Worm (Caenorhabditis elegans) whole organism, young adult: ENCODE measurements around the gene nhr-90.

Experiments used
- B0336.3 ChIP-seq: fragments of 200-800 bp; sonication (Bioruptor generic); IDR thresholded peaks from 2 replicates; pipeline ENCODE4 v1.3.6; 2022; ENCODE audit warnings: missing genetic modification characterization, missing compliant biosample characterization
- F22D6.2 ChIP-seq: sonication (generic microtip); optimal IDR thresholded peaks from 2 replicates; lab custom pipeline; 2016; ENCODE audit warnings: mild to moderate bottlenecking, missing genetic modification characterization, missing compliant biosample characterization
- F33H1.4 ChIP-seq: fragments of 200-800 bp; sonication (Bioruptor generic); IDR thresholded peaks from 2 replicates; pipeline ENCODE4 v1.3.6; 2022; ENCODE audit warnings: missing genetic modification reagents, missing genetic modification characterization, missing compliant biosample characterization
- K12H6.12 ChIP-seq: fragments of 200-800 bp; sonication (Bioruptor generic); optimal IDR thresholded peaks from 2 replicates; lab custom pipeline; 2018; ENCODE audit warnings: mild to moderate bottlenecking, missing genetic modification characterization, missing compliant biosample characterization
- T26A5.8 ChIP-seq: sonication (generic microtip); optimal IDR thresholded peaks from 2 replicates; lab custom pipeline; 2016; ENCODE audit warnings: missing genetic modification characterization, missing compliant biosample characterization
- Y67H2A.10 ChIP-seq: fragments of 200-800 bp; sonication (Bioruptor generic); conservative IDR thresholded peaks from 2 replicates; pipeline ENCODE4 v1.3.6; 2022; ENCODE audit warnings: missing genetic modification reagents, missing genetic modification characterization, missing compliant biosample characterization
- akir-1 ChIP-seq: fragments of 200-800 bp; sonication (Bioruptor generic); optimal IDR thresholded peaks from 2 replicates; lab custom pipeline; 2018; ENCODE audit warnings: mild to moderate bottlenecking, missing genetic modification characterization, moderate library complexity, missing compliant biosample characterization
- cebp-1 ChIP-seq, 2 experiments: fragments of 200-800 bp in 1 of 2; sonication (Bioruptor generic) in 1 of 2; sonication (generic microtip) in 1 of 2; IDR thresholded peaks in 1 of 2; optimal IDR thresholded peaks in 1 of 2; 2 replicates each; pipeline versions ENCODE4 v1.3.6 to Lab custom; 2017 to 2022; ENCODE audit warnings: missing compliant biosample characterization in 2 of 2, missing genetic modification characterization in 2 of 2, mild to moderate bottlenecking in 1 of 2, missing genetic modification reagents in 1 of 2, moderate library complexity in 1 of 2
- ceh-100 ChIP-seq: fragments of 200-800 bp; sonication (Bioruptor generic); IDR thresholded peaks from 2 replicates; pipeline ENCODE4 v1.3.6; 2022; ENCODE audit warnings: missing genetic modification reagents, missing genetic modification characterization, missing compliant biosample characterization
- ceh-27 ChIP-seq: fragments of 200-800 bp; sonication (Bioruptor generic); optimal IDR thresholded peaks from 2 replicates; lab custom pipeline; 2018; ENCODE audit warnings: mild to moderate bottlenecking, missing genetic modification characterization, moderate library complexity, missing compliant biosample characterization
- ceh-91 ChIP-seq: fragments of 200-800 bp; sonication (Bioruptor generic); IDR thresholded peaks from 2 replicates; pipeline ENCODE4 v1.3.6; 2022; ENCODE audit warnings: missing genetic modification reagents, missing genetic modification characterization, missing compliant biosample characterization
- die-1 ChIP-seq: sonication (generic microtip); optimal IDR thresholded peaks from 2 replicates; lab custom pipeline; 2016; ENCODE audit warnings: missing genotype, mild to moderate bottlenecking, missing genetic modification characterization, missing compliant biosample characterization
- dox-1 ChIP-seq: fragments of 200-800 bp; sonication (Bioruptor generic); IDR thresholded peaks from 2 replicates; pipeline ENCODE4 v1.3.6; 2022; ENCODE audit warnings: missing genetic modification reagents, missing genetic modification characterization, missing compliant biosample characterization
- dpff-1 ChIP-seq: sonication (generic microtip); optimal IDR thresholded peaks from 2 replicates; lab custom pipeline; 2017; ENCODE audit warnings: mild to moderate bottlenecking, missing genetic modification characterization, missing compliant biosample characterization
- dpl-1 ChIP-seq: fragments of 150-350 bp; optimal IDR thresholded peaks from 2 replicates; lab custom pipeline; 2014; ENCODE audit warnings: missing biosample characterization, missing genetic modification reagents, missing genetic modification characterization
- efl-1 ChIP-seq: fragments of 150-350 bp; optimal IDR thresholded peaks from 2 replicates; lab custom pipeline; 2014; ENCODE audit warnings: missing biosample characterization, missing genetic modification reagents, missing genetic modification characterization
- egl-44 ChIP-seq: fragments of 200-800 bp; sonication (Bioruptor generic); IDR thresholded peaks from 2 replicates; pipeline ENCODE4 v1.3.6; 2022; ENCODE audit warnings: missing genetic modification reagents, missing genetic modification characterization, missing compliant biosample characterization
- egrh-3 ChIP-seq: fragments of 200-800 bp; sonication (Bioruptor generic); IDR thresholded peaks from 2 replicates; pipeline ENCODE4 v1.3.6; 2022; ENCODE audit warnings: missing genetic modification reagents, missing genetic modification characterization, missing compliant biosample characterization
- ekl-4 ChIP-seq: fragments of 200-800 bp; sonication (Bioruptor generic); IDR thresholded peaks from 2 replicates; pipeline ENCODE4 v1.3.6; 2022; ENCODE audit warnings: missing genetic modification reagents, missing genetic modification characterization, missing compliant biosample characterization
- lag-1 ChIP-seq: fragments of 200-800 bp; sonication (Bioruptor generic); IDR thresholded peaks from 2 replicates; pipeline ENCODE4 v1.3.6; 2022; ENCODE audit warnings: missing genetic modification reagents, missing genetic modification characterization, missing compliant biosample characterization
- let-607 ChIP-seq, 2 experiments: fragments of 200-800 bp in 1 of 2; sonication (Bioruptor generic) in 1 of 2; sonication (generic microtip) in 1 of 2; optimal IDR thresholded peaks; 2 replicates each; lab custom pipeline; 2016 to 2018; ENCODE audit warnings: mild to moderate bottlenecking in 2 of 2, missing compliant biosample characterization in 2 of 2, missing genetic modification characterization in 2 of 2, moderate library complexity in 2 of 2, missing genotype in 1 of 2
- lin-26 ChIP-seq: fragments of 200-800 bp; sonication (Bioruptor generic); IDR thresholded peaks from 2 replicates; pipeline ENCODE4 v1.3.6; 2022; ENCODE audit warnings: missing genetic modification reagents, missing genetic modification characterization, missing compliant biosample characterization
- lsy-27 ChIP-seq: sonication (generic microtip); optimal IDR thresholded peaks from 2 replicates; lab custom pipeline; 2017; ENCODE audit warnings: missing genetic modification characterization, mild to moderate bottlenecking, missing compliant biosample characterization, antibody characterized with exemption, missing genotype, borderline replicate concordance; ENCODE audit not compliant: insufficient read depth
- madf-10 ChIP-seq: sonication (generic microtip); optimal IDR thresholded peaks from 2 replicates; lab custom pipeline; 2016; ENCODE audit warnings: mild to moderate bottlenecking, missing genetic modification characterization, missing compliant biosample characterization
- nfya-2 ChIP-seq: fragments of 200-800 bp; sonication (Bioruptor generic); IDR thresholded peaks from 2 replicates; pipeline ENCODE4 v1.3.6; 2022; ENCODE audit warnings: missing genetic modification reagents, missing genetic modification characterization, missing compliant biosample characterization
- nhr-179 ChIP-seq: sonication (generic microtip); optimal IDR thresholded peaks from 2 replicates; lab custom pipeline; 2016; ENCODE audit warnings: mild to moderate bottlenecking, missing genetic modification characterization, missing compliant biosample characterization
- nhr-80 ChIP-seq: sonication (generic microtip); optimal IDR thresholded peaks from 2 replicates; lab custom pipeline; 2016; ENCODE audit warnings: missing genetic modification characterization, missing compliant biosample characterization
- pbrm-1 ChIP-seq: fragments of 200-800 bp; sonication (Bioruptor generic); IDR thresholded peaks from 2 replicates; pipeline ENCODE4 v1.3.6; 2022; ENCODE audit warnings: missing genetic modification reagents, missing genetic modification characterization, missing compliant biosample characterization
- rpc-1 ChIP-seq, 2 experiments: fragments of 150-350 bp in 1 of 2; sonication (generic microtip) in 1 of 2; optimal IDR thresholded peaks; 2 replicates each; lab custom pipeline; 2014 to 2018; ENCODE audit warnings: missing biosample characterization in 1 of 2, missing genetic modification characterization in 1 of 2, missing genetic modification reagents in 1 of 2, missing genotype in 1 of 2
- snpc-1.1 ChIP-seq: sonication (generic microtip); optimal IDR thresholded peaks from 2 replicates; lab custom pipeline; 2017; ENCODE audit warnings: missing genetic modification characterization, mild to moderate bottlenecking, missing compliant biosample characterization, antibody characterized with exemption, moderate library complexity, missing genotype, missing genetic modification reagents; ENCODE audit not compliant: insufficient read depth
- snpc-3.4 ChIP-seq: sonication (generic microtip); optimal IDR thresholded peaks from 2 replicates; lab custom pipeline; 2017; ENCODE audit warnings: missing genetic modification characterization, mild to moderate bottlenecking, missing compliant biosample characterization, antibody characterized with exemption, moderate library complexity, missing genotype, missing genetic modification reagents
- unc-130 ChIP-seq: sonication (generic microtip); optimal IDR thresholded peaks from 2 replicates; lab custom pipeline; 2016; ENCODE audit warnings: missing genetic modification reagents, missing genetic modification characterization, missing compliant biosample characterization
- xnd-1 ChIP-seq: sonication (generic microtip); optimal IDR thresholded peaks from 2 replicates; lab custom pipeline; 2016; ENCODE audit warnings: missing genotype, missing genetic modification reagents, missing genetic modification characterization, missing compliant biosample characterization
- zfh-2 ChIP-seq: fragments of 200-800 bp; sonication (Bioruptor generic); conservative IDR thresholded peaks from 2 replicates; pipeline ENCODE4 v1.3.6; 2022; ENCODE audit warnings: missing genetic modification reagents, missing genetic modification characterization, missing compliant biosample characterization
- ztf-6 ChIP-seq: fragments of 200-800 bp; sonication (Bioruptor generic); IDR thresholded peaks from 2 replicates; pipeline ENCODE4 v1.3.6; 2022; ENCODE audit warnings: missing genetic modification reagents, missing genetic modification characterization, missing compliant biosample characterization

The nhr-90 gene

DNA sequence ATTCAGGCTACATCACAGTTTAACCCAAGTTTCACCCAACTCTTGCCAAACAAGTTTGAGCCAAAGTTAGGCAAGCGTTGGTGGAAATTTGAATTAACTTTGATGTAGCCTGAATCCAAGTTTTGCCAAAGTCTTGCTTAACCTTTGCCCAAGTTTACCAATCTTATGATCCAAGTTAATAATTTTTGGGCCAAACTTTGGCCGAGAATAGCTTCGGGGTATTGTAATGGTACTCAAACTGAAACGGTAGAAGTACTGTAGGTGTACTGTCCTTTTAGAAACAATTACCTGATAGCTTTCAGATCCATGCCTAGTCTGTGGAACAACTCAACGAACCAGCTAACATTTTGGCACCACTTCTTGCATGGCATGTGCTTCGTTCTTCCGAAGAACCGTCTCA, 10.1 kb upstream of the nhr-90 start, which contains the start of gene nhr-251 (continued):
- TF ChIP-seq T26A5.8 (tag; lab: Kevin White, UChicago) (no peak), lin-26 (GFP tag; lab: Robert Waterston, UW) (no peak), dox-1 (GFP tag; lab: Robert Waterston, UW) (no peak), dpl-1 (GFP tag; lab: Kevin White, UChicago) (no peak), F22D6.2 (no peak)

DNA sequence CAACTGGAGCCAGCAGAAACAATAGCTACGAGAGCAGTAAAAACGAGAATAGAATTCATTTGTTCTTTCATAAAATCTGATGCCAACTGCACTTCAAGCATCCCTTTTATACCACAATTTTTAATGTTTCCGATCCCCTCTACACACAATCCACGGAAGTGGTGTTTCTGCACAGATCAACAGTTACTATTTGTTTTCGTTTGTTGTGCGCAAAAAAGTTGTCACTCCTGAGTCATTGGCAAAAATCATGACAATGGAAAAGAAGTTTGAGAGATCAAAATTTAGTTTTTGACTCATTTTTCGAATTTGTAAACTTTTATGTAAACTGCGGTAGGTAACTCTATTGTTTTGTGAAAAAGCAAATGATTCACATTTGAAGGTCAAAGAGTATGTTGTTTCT, 6.2 kb upstream of the nhr-90 start, which contains the start of gene srlf-37:
Gene srlf-37, minus strand, starts transcription at position 101 of the 400 bp plus-strand sequence.
- no peak for TF ChIP-seq snpc-3.4
- no peak for TF ChIP-seq pbrm-1 (GFP tag; lab: Robert Waterston, UW)
- TF ChIP-seq cebp-1 (GFP tag; IDR thresholded peaks at IDR 0.05; lab: Robert Waterston, UW), result no peak
- TF ChIP-seq cebp-1 (tag; optimal IDR thresholded peaks at IDR 0.05; lab: Kevin White, UChicago), result no peak
- no peak for TF ChIP-seq lag-1 (GFP tag; lab: Robert Waterston, UW)
- TF ChIP-seq rpc-1 (optimal IDR thresholded peaks at IDR 0.05; lab: Kevin White, UChicago), result no peak
- TF ChIP-seq rpc-1 (tag; optimal IDR thresholded peaks at IDR 0.05; lab: Kevin White, UChicago), result no peak
- TF ChIP-seq K12H6.12 (tag; lab: Kevin White, UChicago), result no peak
- no peak for TF ChIP-seq lin-26 (GFP tag; lab: Robert Waterston, UW)
- TF ChIP-seq nhr-80, result no peak
- no peak for TF ChIP-seq madf-10 (tag; lab: Kevin White, UChicago)
- TF ChIP-seq ceh-27 (GFP tag; lab: Kevin White, UChicago), result no peak
- TF ChIP-seq akir-1 (GFP tag; lab: Kevin White, UChicago), result no peak
- TF ChIP-seq, all 124 proteins: peak for 0

DNA sequence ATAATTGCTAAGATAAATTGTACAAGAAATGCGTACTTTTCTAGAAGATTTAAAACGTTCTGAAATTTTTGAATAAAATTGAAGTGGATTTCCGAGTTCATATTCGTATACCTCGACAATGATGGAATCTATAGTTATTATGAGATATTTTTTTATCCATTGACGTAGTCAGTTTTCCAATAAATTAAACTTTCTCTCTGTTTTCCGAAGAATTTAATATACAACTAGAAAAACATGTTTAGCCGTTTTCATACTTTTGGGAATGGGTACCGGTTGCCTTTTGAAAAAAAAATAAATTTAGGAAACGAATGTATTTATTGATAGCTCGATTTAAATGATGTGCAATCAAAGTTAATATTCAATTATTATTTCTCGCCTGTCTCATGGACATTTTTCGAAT, 1.5 kb upstream of the nhr-90 start, which contains the start of gene srw-109:
Gene srw-109, minus strand, starts transcription at position 101 of the 400 bp plus-strand sequence.
- TF ChIP-seq snpc-1.1 (tag; lab: Kevin White, UChicago), result no peak
- TF ChIP-seq ceh-100 (GFP tag; lab: Robert Waterston, UW), result no peak
- no peak for TF ChIP-seq F22D6.2
- TF ChIP-seq nhr-179 (tag; lab: Kevin White, UChicago), result no peak

DNA sequence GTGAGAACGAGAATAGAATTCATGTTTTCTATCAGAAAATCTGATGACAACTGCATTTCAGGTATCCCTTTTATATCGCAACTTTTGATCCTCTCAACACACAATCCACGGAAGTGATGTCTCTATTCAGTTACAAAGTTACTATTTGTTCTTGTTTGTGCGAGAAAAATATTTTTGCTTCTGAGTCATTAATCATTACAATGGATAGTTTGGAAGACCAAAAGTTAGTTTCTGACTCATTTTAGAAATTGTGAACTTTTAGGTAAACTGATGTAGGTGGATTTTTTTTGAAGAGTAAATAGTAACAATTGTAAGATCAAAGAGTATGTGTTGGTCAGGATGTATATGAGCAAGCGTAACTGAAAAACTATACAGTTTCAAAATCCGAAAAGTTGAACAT, 641 bp upstream of the nhr-90 start, which contains the start of gene srlf-36:
Gene srlf-36, minus strand, starts transcription at position 101 of the 400 bp plus-strand sequence.
- TF ChIP-seq nfya-2 (GFP tag; lab: Robert Waterston, UW) (no peak), zfh-2 (no peak), ceh-100 (GFP tag; lab: Robert Waterston, UW) (no peak), die-1 (tag; lab: Kevin White, UChicago) (no peak), ekl-4 (GFP tag; lab: Robert Waterston, UW) (no peak), F33H1.4 (GFP tag; lab: Robert Waterston, UW) (no peak), T26A5.8 (tag; lab: Kevin White, UChicago) (no peak), Y67H2A.10 (GFP tag; lab: Robert Waterston, UW) (no peak), ztf-6 (no peak), lsy-27 (tag; lab: Kevin White, UChicago) (no peak), unc-130 (GFP tag; lab: Kevin White, UChicago) (no peak), egrh-3 (no peak), dpff-1 (tag; lab: Kevin White, UChicago) (no peak)
- TF ChIP-seq, all 124 proteins: peak for 0

DNA sequence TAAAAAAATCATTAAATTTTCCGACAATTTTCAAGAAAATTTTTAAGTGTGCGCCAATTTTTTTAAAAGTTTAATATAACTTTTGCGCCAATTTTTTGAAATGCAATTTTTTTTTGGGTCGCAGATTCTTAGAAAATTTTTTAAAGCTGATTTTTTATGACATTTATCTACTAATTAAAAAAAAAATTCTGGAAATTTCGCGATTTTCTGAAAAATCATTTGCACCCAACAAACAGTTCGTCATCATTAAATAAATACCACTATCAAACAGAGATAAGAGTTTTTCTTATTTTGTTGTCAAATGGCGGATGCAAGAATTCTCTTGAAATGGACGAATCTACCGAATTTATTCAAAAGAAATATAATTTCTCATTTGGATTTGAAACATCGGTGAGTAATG, 5.0 kb downstream of the nhr-90 start, which contains the start of gene F48G7.13:
Gene F48G7.13, plus strand, starts transcription at position 301 of the 400 bp plus-strand sequence.
- TF ChIP-seq F22D6.2 (no peak), egl-44 (no peak), B0336.3 (GFP tag; lab: Robert Waterston, UW) (no peak), efl-1 (no peak), egrh-3 (no peak), akir-1 (GFP tag; lab: Kevin White, UChicago) (no peak), xnd-1 (tag; lab: Kevin White, UChicago) (no peak), ceh-91 (GFP tag; lab: Robert Waterston, UW) (no peak), let-607 (tag; optimal IDR thresholded peaks at IDR 0.05; lab: Kevin White, UChicago) (no peak)
